Worm (Caenorhabditis elegans): ENCODE measurements around the gene C44B7.11.

C44B7.11 gene

DNA sequence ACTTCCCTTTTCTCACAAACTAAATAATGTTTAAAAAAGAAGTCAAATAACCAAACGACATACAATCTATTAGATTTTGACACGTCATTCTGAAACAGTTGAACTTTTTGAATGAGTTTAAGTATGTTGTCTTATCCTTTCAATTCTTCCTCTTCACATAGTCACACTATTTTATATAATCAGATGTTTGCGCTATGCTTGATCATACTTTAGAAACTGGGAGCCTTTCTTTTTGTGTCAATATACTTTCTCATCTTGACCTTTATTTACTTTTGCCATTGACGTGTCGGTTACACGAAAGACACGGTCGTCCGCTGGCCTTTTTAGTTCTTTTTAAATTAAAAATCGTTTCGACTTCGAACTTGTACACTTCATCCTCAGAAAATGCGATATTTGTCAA, 45.4 kb downstream of the C44B7.11 start, which contains the start of gene C04A2.15:
C04A2.15 (plus strand) TSS at position 299 of the 400 bp plus-strand sequence.
- TF ChIP-seq lin-14 (GFP tag; optimal IDR thresholded peaks at IDR 0.05) (peak; percentile 34), pqm-1 (tag; optimal IDR thresholded peaks at IDR 0.05) (no peak)

DNA sequence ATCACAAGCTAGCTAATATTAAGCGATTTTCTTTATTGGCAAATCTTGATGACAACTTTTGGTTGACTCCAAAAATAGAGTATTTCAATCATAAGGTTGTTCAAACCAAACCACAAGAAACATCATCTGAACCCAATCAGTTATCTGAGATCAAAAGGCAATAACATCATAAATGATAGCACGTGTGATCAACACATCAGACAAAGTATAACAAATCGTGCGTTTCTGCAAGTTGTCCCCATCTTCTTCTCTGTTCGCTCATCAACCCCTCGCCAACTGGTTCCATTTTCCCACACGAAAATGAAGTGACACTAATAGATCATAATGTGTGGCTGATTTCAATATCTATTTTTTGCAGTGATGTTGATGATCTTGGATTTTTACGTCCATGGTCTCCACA, 48.0 kb downstream of the C44B7.11 start:
- TF ChIP-seq zip-4 (GFP tag; optimal IDR thresholded peaks at IDR 0.05) (no peak), lin-13 (GFP tag; optimal IDR thresholded peaks at IDR 0.05) (no peak), lin-39 (tag; optimal IDR thresholded peaks at IDR 0.05) (no peak), unc-62 (GFP tag; optimal IDR thresholded peaks at IDR 0.05) (no peak), mdl-1 (tag; optimal IDR thresholded peaks at IDR 0.05) (peak in 1 of 2 experiments; percentile 81), nhr-237 (tag; optimal IDR thresholded peaks at IDR 0.05) (no peak), isw-1 (GFP tag; IDR thresholded peaks at IDR 0.05) (no peak), fkh-4 (tag; optimal IDR thresholded peaks at IDR 0.05; ENCODE audit: borderline replicate concordance) (no peak), ceh-90 (tag; optimal IDR thresholded peaks at IDR 0.05) (no peak), nhr-76 (tag; optimal IDR thresholded peaks at IDR 0.05) (no peak), lin-15B (tag; optimal IDR thresholded peaks at IDR 0.05) (no peak), mab-9 (GFP tag; IDR thresholded peaks at IDR 0.05) (no peak), snu-23 (GFP tag; optimal IDR thresholded peaks at IDR 0.05) (peak; percentile 59), C04F5.9 (tag; optimal IDR thresholded peaks at IDR 0.05) (no peak), xbp-1 (tag; optimal IDR thresholded peaks at IDR 0.05) (no peak), skn-1 (tag; optimal IDR thresholded peaks at IDR 0.05) (no peak), lin-14 (GFP tag; optimal IDR thresholded peaks at IDR 0.05) (peak; percentile 74), ztf-11 (tag; optimal IDR thresholded peaks at IDR 0.05) (no peak), sup-37 (GFP tag; optimal IDR thresholded peaks at IDR 0.05) (no peak), unc-98 (GFP tag; IDR thresholded peaks at IDR 0.05) (no peak), nhr-85 (tag) (peak; percentile 94), hlh-4 (tag; optimal IDR thresholded peaks at IDR 0.05) (no peak), swsn-7 (tag; optimal IDR thresholded peaks at IDR 0.05) (no peak), jun-1 (tag; optimal IDR thresholded peaks at IDR 0.05) (no peak), nhr-12 (tag; optimal IDR thresholded peaks at IDR 0.05) (no peak), nhr-77 (tag; optimal IDR thresholded peaks at IDR 0.05) (no peak), nhr-71 (tag; optimal IDR thresholded peaks at IDR 0.05) (peak; percentile 84), egl-13 (tag; optimal IDR thresholded peaks at IDR 0.05) (no peak), efl-3 (GFP tag; optimal IDR thresholded peaks at IDR 0.05) (no peak), nhr-19 (GFP tag; conservative IDR thresholded peaks at IDR 0.05) (peak; percentile 63), mep-1 (tag; optimal IDR thresholded peaks at IDR 0.05) (peak; percentile 3), fkh-8 (tag; optimal IDR thresholded peaks at IDR 0.05) (no peak), aha-1 (tag; optimal IDR thresholded peaks at IDR 0.05) (no peak), C16A3.4 (tag; optimal IDR thresholded peaks at IDR 0.05) (peak; percentile 34), ces-1 (GFP tag; optimal IDR thresholded peaks at IDR 0.05) (no peak), nhr-84 (tag; optimal IDR thresholded peaks at IDR 0.05) (no peak), elt-3 (tag; optimal IDR thresholded peaks at IDR 0.05) (peak in 3 of 6 experiments; percentile 7 to 93 (median 81)), unc-130 (tag; optimal IDR thresholded peaks at IDR 0.05) (peak; percentile 78), nhr-47 (tag; optimal IDR thresholded peaks at IDR 0.05) (peak; percentile 6), snpc-4 (tag; optimal IDR thresholded peaks at IDR 0.05) (no peak), grh-1 (GFP tag; IDR thresholded peaks at IDR 0.05) (peak; percentile 42; the same call in 1 of the 2 replicates), C34B4.2 (tag; optimal IDR thresholded peaks at IDR 0.05) (no peak), aly-2 (tag; optimal IDR thresholded peaks at IDR 0.05) (no peak), nhr-11 (tag; optimal IDR thresholded peaks at IDR 0.05) (no peak), mef-2 (tag; optimal IDR thresholded peaks at IDR 0.05) (no peak), tlp-1 (tag; optimal IDR thresholded peaks at IDR 0.05) (no peak), elt-2 (tag; optimal IDR thresholded peaks at IDR 0.05) (no peak), tbx-2 (tag; optimal IDR thresholded peaks at IDR 0.05) (peak; percentile 63), fkh-10 (GFP tag; optimal IDR thresholded peaks at IDR 0.05) (no peak), rnt-1 (tag; optimal IDR thresholded peaks at IDR 0.05) (peak; percentile 15), unc-30 (tag; optimal IDR thresholded peaks at IDR 0.05) (no peak)
